Worm (Caenorhabditis elegans) whole organism, L3 larva: ENCODE data around the gene mthf-1.

Experiments used
- egl-27 ChIP-seq: sonication (generic microtip); optimal IDR thresholded peaks from 4 replicates; lab custom pipeline; 2017; ENCODE audit warnings: missing biosample characterization, missing genetic modification reagents, missing genetic modification characterization
- elt-2 ChIP-seq: sonication (generic microtip); optimal IDR thresholded peaks from 2 replicates; lab custom pipeline; 2016; ENCODE audit warnings: missing genetic modification reagents, mild to moderate bottlenecking, missing genetic modification characterization, missing compliant biosample characterization
- fkh-2 ChIP-seq: fragments of 150-350 bp; optimal IDR thresholded peaks from 2 replicates; lab custom pipeline; 2014; ENCODE audit warnings: missing biosample characterization, missing genetic modification reagents, missing genetic modification characterization
- nhr-28 ChIP-seq: fragments of 150-350 bp; optimal IDR thresholded peaks from 2 replicates; lab custom pipeline; 2014; ENCODE audit warnings: missing biosample characterization, missing genetic modification characterization
- skn-1 ChIP-seq: fragments of 150-350 bp; optimal IDR thresholded peaks from 2 replicates; lab custom pipeline; 2014; ENCODE audit warnings: missing biosample characterization, missing genetic modification characterization
- ztf-11 ChIP-seq: fragments of 150-350 bp; optimal IDR thresholded peaks from 2 replicates; lab custom pipeline; 2014; ENCODE audit warnings: missing biosample characterization, missing genetic modification characterization

- TF ChIP-seq egl-27 (tag; lab: Kevin White, UChicago) (no peak), nhr-28 (tag; lab: Kevin White, UChicago) (no peak), fkh-2 (tag; lab: Kevin White, UChicago) (no peak), ztf-11 (tag; lab: Kevin White, UChicago) (no peak), skn-1 (no peak), elt-2 (no peak)
Observed at ce11 chrII:7813237-7813636, 35.6 kb upstream of the mthf-1 start.
